Worm (Caenorhabditis elegans): ENCODE data around the gene vha-1.

Gene vha-1

ce11 chrIII:9827163-9827951 lies 46.3 kb downstream of the vha-1 start, which contains the start of the genes ZK632.10 and ZK632.11:
Gene ZK632.10, minus strand, starts transcription at chrIII:9827722.
Gene ZK632.11, plus strand, starts transcription at chrIII:9827915.
- no peak for TF ChIP-seq nhr-67 (tag; optimal IDR thresholded peaks at IDR 0.05)
- no peak for TF ChIP-seq nhr-25 (tag; optimal IDR thresholded peaks at IDR 0.05)
- no peak for TF ChIP-seq zag-1 (tag; optimal IDR thresholded peaks at IDR 0.05)
- TF ChIP-seq lin-39 (tag; optimal IDR thresholded peaks at IDR 0.05) = peak; percentile 15
- TF ChIP-seq R02D3.7 (tag; optimal IDR thresholded peaks at IDR 0.05) = no peak
- no peak for TF ChIP-seq fkh-2 (tag; optimal IDR thresholded peaks at IDR 0.05)
- TF ChIP-seq daf-12 (tag; optimal IDR thresholded peaks at IDR 0.05) = no peak
- TF ChIP-seq skn-1 (tag; optimal IDR thresholded peaks at IDR 0.05) = peak; percentile 13
- no peak for TF ChIP-seq eor-1 (tag; optimal IDR thresholded peaks at IDR 0.05)
- TF ChIP-seq sea-2 (GFP tag; optimal IDR thresholded peaks at IDR 0.05) = no peak
- no peak for TF ChIP-seq ama-1 (optimal IDR thresholded peaks at IDR 0.05)
- no peak for TF ChIP-seq nhr-12 (tag; optimal IDR thresholded peaks at IDR 0.05)
- no peak for TF ChIP-seq jun-1 (tag; optimal IDR thresholded peaks at IDR 0.05)
- no peak for TF ChIP-seq mml-1 (tag; optimal IDR thresholded peaks at IDR 0.05)
- TF ChIP-seq ztf-4 (tag; optimal IDR thresholded peaks at IDR 0.05) = no peak
- no peak for TF ChIP-seq nhr-43 (tag; optimal IDR thresholded peaks at IDR 0.05; ENCODE audit: poor library complexity, severe bottlenecking)
- TF ChIP-seq fos-1 (tag; optimal IDR thresholded peaks at IDR 0.05) = no peak
- TF ChIP-seq pha-4 (tag; optimal IDR thresholded peaks at IDR 0.05) = peak; percentile 99
- no peak for TF ChIP-seq nhr-28 (tag; optimal IDR thresholded peaks at IDR 0.05)
- no peak for TF ChIP-seq lsy-12 (tag; optimal IDR thresholded peaks at IDR 0.05)
- TF ChIP-seq nhr-237 (tag; optimal IDR thresholded peaks at IDR 0.05) = no peak
- no peak for TF ChIP-seq mdl-1 (tag; optimal IDR thresholded peaks at IDR 0.05)
- no peak for TF ChIP-seq nhr-77 (tag; optimal IDR thresholded peaks at IDR 0.05)
- TF ChIP-seq ceh-9 (tag; optimal IDR thresholded peaks at IDR 0.05) = no peak
- peak; percentile 11 for TF ChIP-seq pqm-1 (tag; optimal IDR thresholded peaks at IDR 0.05)
- no peak for TF ChIP-seq ceh-82 (tag; optimal IDR thresholded peaks at IDR 0.05)
- peak; percentile 50 for TF ChIP-seq ceh-28 (tag; optimal IDR thresholded peaks at IDR 0.05)
- TF ChIP-seq tbx-2 (tag; optimal IDR thresholded peaks at IDR 0.05) = no peak
- peak; percentile 1 for TF ChIP-seq egl-5 (tag; optimal IDR thresholded peaks at IDR 0.05)
- no peak for TF ChIP-seq unc-62 (GFP tag; optimal IDR thresholded peaks at IDR 0.05)
- TF ChIP-seq ZK546.5 (tag; optimal IDR thresholded peaks at IDR 0.05) = no peak
- TF ChIP-seq egl-27 (tag; optimal IDR thresholded peaks at IDR 0.05) = no peak
- no peak for TF ChIP-seq nhr-76 (tag; optimal IDR thresholded peaks at IDR 0.05)
- TF ChIP-seq fkh-10 (GFP tag; optimal IDR thresholded peaks at IDR 0.05) = no peak
- peak; percentile 45 for TF ChIP-seq snpc-4 (tag; optimal IDR thresholded peaks at IDR 0.05)
- no peak for TF ChIP-seq ztf-11 (tag; optimal IDR thresholded peaks at IDR 0.05)
- no peak for TF ChIP-seq ceh-16 (tag; optimal IDR thresholded peaks at IDR 0.05)
- TF ChIP-seq nhr-23 (tag; optimal IDR thresholded peaks at IDR 0.05) = peak; percentile 34
- peak; percentile 91 for TF ChIP-seq nfya-1 (tag; optimal IDR thresholded peaks at IDR 0.05; ENCODE audit: insufficient read depth)
- TF ChIP-seq elt-2 (tag; optimal IDR thresholded peaks at IDR 0.05) = peak; percentile 23
- TF ChIP-seq lin-15B (tag; optimal IDR thresholded peaks at IDR 0.05) = peak; percentile 57
- no peak for TF ChIP-seq nhr-11 (tag; optimal IDR thresholded peaks at IDR 0.05)
- no peak for TF ChIP-seq unc-39 (tag; optimal IDR thresholded peaks at IDR 0.05)
- peak; percentile 41 for TF ChIP-seq hmg-11 (tag; optimal IDR thresholded peaks at IDR 0.05)

ce11 chrIII:9830502-9830901 lies 49.4 kb downstream of the vha-1 start, which contains the start of gene ZK632.12:
Gene ZK632.12, plus strand, starts transcription at chrIII:9830802.
- TF ChIP-seq pha-4 (tag; optimal IDR thresholded peaks at IDR 0.05) = peak; percentile 39
- no peak for TF ChIP-seq skn-1 (tag; optimal IDR thresholded peaks at IDR 0.05)
